Fruit fly (Drosophila melanogaster): ENCODE measurements around the gene Hsp60A.
A peak's percentile ranks its signal among the peaks of the same experiment; 100 is the strongest.

The Hsp60A gene

dm6 chrX:11148272-11148835, 40.1 kb downstream of the Hsp60A start, which contains the start of gene Ran (continued):
- peak; percentile 24 for TF ChIP-seq CG15514 (GFP tag; optimal IDR thresholded peaks at IDR 0.05)
- peak; percentile 18 for TF ChIP-seq gem (tag; optimal IDR thresholded peaks at IDR 0.05)
- no peak for TF ChIP-seq gt (GFP tag; IDR thresholded peaks at IDR 0.05)
- TF ChIP-seq CG13775 (GFP tag; optimal IDR thresholded peaks at IDR 0.05), result no peak
- 0 out of 3 replicates have a peak, but pooled peaks have one; percentile 35 for TF ChIP-seq CG16813 (GFP tag; IDR thresholded peaks at IDR 0.05; ENCODE audit: partially characterized antibody)
- TF ChIP-seq Taf1 (GFP tag; IDR thresholded peaks at IDR 0.05), result no peak
- TF ChIP-seq CG4820 (GFP tag; optimal IDR thresholded peaks at IDR 0.05), result no peak
- TF ChIP-seq Hr78 (GFP tag; optimal IDR thresholded peaks at IDR 0.05), result no peak
- no peak for TF ChIP-seq stc (GFP tag; IDR thresholded peaks at IDR 0.05)
- no peak for TF ChIP-seq CG1233 (GFP tag; optimal IDR thresholded peaks at IDR 0.05)
- TF ChIP-seq NK7.1 (GFP tag; optimal IDR thresholded peaks at IDR 0.05), result no peak
- TF ChIP-seq Rx (GFP tag; IDR thresholded peaks at IDR 0.05), result no peak
- no peak for TF ChIP-seq CG10321 (GFP tag; IDR thresholded peaks at IDR 0.05)
- no peak; the same call in 2 of the 3 replicates for TF ChIP-seq CG34422 (GFP tag; IDR thresholded peaks at IDR 0.05)
- TF ChIP-seq CG6765 (GFP tag; optimal IDR thresholded peaks at IDR 0.05), result no peak
- peak in 1 of 3 experiments; percentile 42 for TF ChIP-seq lola (GFP tag; optimal IDR thresholded peaks at IDR 0.05)
- no peak for TF ChIP-seq schlank (tag; optimal IDR thresholded peaks at IDR 0.05)
- peak; percentile 89 for TF ChIP-seq CG1603 (tag; optimal IDR thresholded peaks at IDR 0.05)
- no peak for TF ChIP-seq pho (GFP tag; optimal IDR thresholded peaks at IDR 0.05)
- no peak for TF ChIP-seq CHES-1-like (GFP tag; optimal IDR thresholded peaks at IDR 0.05)
- peak; percentile 15 for TF ChIP-seq CG4617 (GFP tag; optimal IDR thresholded peaks at IDR 0.05; ENCODE audit: borderline replicate concordance)
- TF ChIP-seq CG3847 (GFP tag; IDR thresholded peaks at IDR 0.05), result peak; percentile 47
- TF ChIP-seq da (GFP tag; optimal IDR thresholded peaks at IDR 0.05), result no peak
- no peak for TF ChIP-seq chn (GFP tag; optimal IDR thresholded peaks at IDR 0.05)
- peak; percentile 28; the same call in 2 of the 3 replicates for TF ChIP-seq Aef1 (GFP tag; IDR thresholded peaks at IDR 0.05)
- no peak for TF ChIP-seq CG31441 (GFP tag; IDR thresholded peaks at IDR 0.05)
- no peak for TF ChIP-seq CG8089 (GFP tag; optimal IDR thresholded peaks at IDR 0.05)
- peak; percentile 43 for TF ChIP-seq Scr (GFP tag; IDR thresholded peaks at IDR 0.05; ENCODE audit: partially characterized antibody)
- TF ChIP-seq CG8388 (GFP tag; optimal IDR thresholded peaks at IDR 0.05), result no peak
- TF ChIP-seq CG9727 (GFP tag; optimal IDR thresholded peaks at IDR 0.05), result no peak
- TF ChIP-seq CG13894 (tag; optimal IDR thresholded peaks at IDR 0.05), result no peak
- no peak for TF ChIP-seq CG2116 (GFP tag; optimal IDR thresholded peaks at IDR 0.05)
- no peak for TF ChIP-seq CG15601 (tag; optimal IDR thresholded peaks at IDR 0.05)
- no peak for TF ChIP-seq ham (GFP tag; IDR thresholded peaks at IDR 0.05)
- peak; percentile 57 for TF ChIP-seq Rfx (GFP tag; IDR thresholded peaks at IDR 0.05)
- no peak for TF ChIP-seq CG15269 (tag; optimal IDR thresholded peaks at IDR 0.05)
- TF ChIP-seq CG7745 (tag; optimal IDR thresholded peaks at IDR 0.05), result no peak
- peak; percentile 36; the same call in 1 of the 3 replicates for TF ChIP-seq knrl (GFP tag; IDR thresholded peaks at IDR 0.05; ENCODE audit: partially characterized antibody)
- TF ChIP-seq CG32532 (GFP tag; IDR thresholded peaks at IDR 0.05), result peak; percentile 46
- TF ChIP-seq CG10366 (GFP tag; IDR thresholded peaks at IDR 0.05), result no peak
- TF ChIP-seq nmo (GFP tag; optimal IDR thresholded peaks at IDR 0.05), result peak; percentile 26
- TF ChIP-seq Ssrp (tag; optimal IDR thresholded peaks at IDR 0.05), result no peak
- no peak for TF ChIP-seq disco-r (GFP tag; optimal IDR thresholded peaks at IDR 0.05)
- TF ChIP-seq CG12071 (GFP tag; optimal IDR thresholded peaks at IDR 0.05), result no peak
- no peak for TF ChIP-seq insv (GFP tag; optimal IDR thresholded peaks at IDR 0.05)
- TF ChIP-seq CG10267 (tag; optimal IDR thresholded peaks at IDR 0.05), result peak; percentile 15
- no peak for TF ChIP-seq ara (GFP tag; IDR thresholded peaks at IDR 0.05)
- TF ChIP-seq B-H1 (GFP tag; IDR thresholded peaks at IDR 0.05), result no peak
- no peak for TF ChIP-seq CG2889 (GFP tag; IDR thresholded peaks at IDR 0.05)
- TF ChIP-seq CG6791 (GFP tag; IDR thresholded peaks at IDR 0.05; ENCODE audit: partially characterized antibody), result peak; percentile 15; the same call in 1 of the 3 replicates
